Fruit fly (Drosophila melanogaster) whole organism, prepupa: ENCODE results near the gene euc.
A peak's percentile ranks its signal among the peaks of the same experiment; 100 is the strongest.

Experiments
- CG10631 ChIP-seq: fragments of 200-800 bp; sonication (Bioruptor generic); optimal IDR thresholded peaks from 2 replicates; lab custom pipeline; 2016; ENCODE audit warnings: missing biosample characterization, missing genetic modification characterization
- CG10669 ChIP-seq: fragments of 200-800 bp; sonication (Bioruptor generic); optimal IDR thresholded peaks from 3 replicates; lab custom pipeline; 2018; ENCODE audit warnings: missing biosample characterization, mild to moderate bottlenecking, missing genetic modification characterization, moderate library complexity
- CG11294 ChIP-seq: fragments of 200-800 bp; sonication (Bioruptor generic); IDR thresholded peaks from 2 replicates; pipeline ENCODE4 v1.3.6; 2022; ENCODE audit warnings: missing biosample characterization, missing genetic modification characterization
- CG11762 ChIP-seq: fragments of 200-800 bp; sonication (Bioruptor generic); optimal IDR thresholded peaks from 3 replicates; lab custom pipeline; 2016; ENCODE audit warnings: missing biosample characterization, missing genetic modification characterization; ENCODE audit not compliant: insufficient read depth
- CG11902 ChIP-seq: fragments of 200-800 bp; sonication (Bioruptor generic); optimal IDR thresholded peaks from 3 replicates; lab custom pipeline; 2016; ENCODE audit warnings: missing biosample characterization, missing genetic modification characterization
- CG15336 ChIP-seq: fragments of 200-800 bp; sonication (Bioruptor generic); IDR thresholded peaks from 2 replicates; pipeline ENCODE4 v1.3.6; 2022; ENCODE audit warnings: missing biosample characterization, missing genetic modification characterization
- CG1621 ChIP-seq: fragments of 200-800 bp; sonication (Bioruptor generic); optimal IDR thresholded peaks from 3 replicates; lab custom pipeline; 2018; ENCODE audit warnings: missing biosample characterization, mild to moderate bottlenecking, missing genetic modification characterization
- CG32006 ChIP-seq: fragments of 200-800 bp; sonication (Bioruptor generic); optimal IDR thresholded peaks from 3 replicates; lab custom pipeline; 2017; ENCODE audit warnings: missing biosample characterization, mild to moderate bottlenecking, missing genetic modification characterization
- CG3919 ChIP-seq: fragments of 200-800 bp; sonication (Bioruptor generic); optimal IDR thresholded peaks from 3 replicates; lab custom pipeline; 2016; ENCODE audit warnings: missing biosample characterization, missing genetic modification characterization
- CG6163 ChIP-seq: fragments of 200-800 bp; sonication (Bioruptor generic); IDR thresholded peaks from 3 replicates; pipeline ENCODE4 v1.3.6; 2022; ENCODE audit warnings: missing biosample characterization, missing genetic modification characterization
- CG6276 ChIP-seq: fragments of 200-800 bp; sonication (Bioruptor generic); optimal IDR thresholded peaks from 2 replicates; lab custom pipeline; 2017; ENCODE audit warnings: missing biosample characterization, mild to moderate bottlenecking, missing genetic modification characterization
- CG6808 ChIP-seq: fragments of 200-800 bp; sonication (Bioruptor generic); optimal IDR thresholded peaks from 3 replicates; lab custom pipeline; 2017; ENCODE audit warnings: missing biosample characterization, missing genetic modification characterization, mild to moderate bottlenecking, moderate library complexity, missing genetic modification reagents
- CG6854 ChIP-seq: fragments of 200-800 bp; sonication (Bioruptor generic); optimal IDR thresholded peaks from 2 replicates; lab custom pipeline; 2017; ENCODE audit warnings: missing biosample characterization, mild to moderate bottlenecking, missing genetic modification characterization
- CG8119 ChIP-seq: fragments of 200-800 bp; sonication (Bioruptor generic); IDR thresholded peaks from 3 replicates; pipeline ENCODE4 v1.3.6; 2022; ENCODE audit warnings: missing biosample characterization, missing genetic modification characterization
- CG8319 ChIP-seq: fragments of 200-800 bp; sonication (Bioruptor generic); optimal IDR thresholded peaks from 3 replicates; lab custom pipeline; 2016; ENCODE audit warnings: missing biosample characterization, missing genetic modification characterization
- CG8632 ChIP-seq: fragments of 200-800 bp; sonication (Bioruptor generic); optimal IDR thresholded peaks from 3 replicates; lab custom pipeline; 2016; ENCODE audit warnings: missing biosample characterization, missing genetic modification characterization
- Eip78C ChIP-seq: fragments of 200-800 bp; sonication (Bioruptor generic); peaks from one replicate; lab custom pipeline; 2016; ENCODE audit warnings: missing biosample characterization, missing genetic modification characterization
- Eip93F ChIP-seq: fragments of 200-800 bp; sonication (Bioruptor generic); optimal IDR thresholded peaks from 2 replicates; lab custom pipeline; 2016; ENCODE audit warnings: missing biosample characterization, mild to moderate bottlenecking, missing genetic modification characterization
- Ets21C ChIP-seq: fragments of 200-800 bp; sonication (Bioruptor generic); optimal IDR thresholded peaks from 3 replicates; lab custom pipeline; 2016; ENCODE audit warnings: missing biosample characterization, missing genetic modification characterization
- Ets96B ChIP-seq: fragments of 200-800 bp; optimal IDR thresholded peaks from 2 replicates; lab custom pipeline; 2019; ENCODE audit warnings: missing biosample characterization, mild to moderate bottlenecking, missing genetic modification characterization, moderate library complexity
- Gug ChIP-seq: fragments of 200-800 bp; sonication (Bioruptor generic); IDR thresholded peaks from 2 replicates; pipeline ENCODE4 v1.3.6; 2022; ENCODE audit warnings: missing biosample characterization, missing genetic modification characterization
- Hr4 ChIP-seq: fragments of 200-800 bp; sonication (Bioruptor generic); optimal IDR thresholded peaks from 3 replicates; lab custom pipeline; 2016; ENCODE audit warnings: missing biosample characterization, missing genetic modification characterization
- Lpt ChIP-seq: fragments of 200-800 bp; sonication (Bioruptor generic); optimal IDR thresholded peaks from 3 replicates; lab custom pipeline; 2016; ENCODE audit warnings: missing biosample characterization, missing genetic modification characterization
- Met ChIP-seq: fragments of 200-800 bp; sonication (Bioruptor generic); optimal IDR thresholded peaks from 3 replicates; lab custom pipeline; 2016; ENCODE audit warnings: missing biosample characterization, missing genetic modification characterization
- OdsH ChIP-seq: fragments of 200-800 bp; sonication (Bioruptor generic); optimal IDR thresholded peaks from 3 replicates; lab custom pipeline; 2016; ENCODE audit warnings: missing biosample characterization, missing genetic modification characterization
- achi ChIP-seq: fragments of 200-800 bp; sonication (Bioruptor generic); optimal IDR thresholded peaks from 3 replicates; lab custom pipeline; 2016; ENCODE audit warnings: missing biosample characterization, missing genetic modification characterization
- acj6 ChIP-seq: fragments of 200-800 bp; sonication (Bioruptor generic); optimal IDR thresholded peaks from 3 replicates; lab custom pipeline; 2016; ENCODE audit warnings: missing biosample characterization, missing genetic modification characterization
- dac ChIP-seq: fragments of 200-800 bp; sonication (Bioruptor generic); optimal IDR thresholded peaks from 2 replicates; lab custom pipeline; 2017; ENCODE audit warnings: missing biosample characterization, mild to moderate bottlenecking, missing genetic modification characterization
- eg ChIP-seq: fragments of 200-800 bp; sonication (Bioruptor generic); IDR thresholded peaks from 3 replicates; pipeline ENCODE4 v1.3.6; 2022; ENCODE audit warnings: missing biosample characterization, missing genetic modification characterization
- esn ChIP-seq: fragments of 200-800 bp; sonication (Bioruptor generic); optimal IDR thresholded peaks from 2 replicates; lab custom pipeline; 2016; ENCODE audit warnings: missing biosample characterization, mild to moderate bottlenecking, missing genetic modification characterization, moderate library complexity
- fd59A ChIP-seq: fragments of 200-800 bp; sonication (Bioruptor generic); optimal IDR thresholded peaks from 2 replicates; lab custom pipeline; 2017; ENCODE audit warnings: missing biosample characterization, mild to moderate bottlenecking, missing genetic modification characterization, missing genetic modification reagents
- fd85E ChIP-seq: fragments of 200-800 bp; sonication (Bioruptor generic); optimal IDR thresholded peaks from 3 replicates; lab custom pipeline; 2016; ENCODE audit warnings: missing biosample characterization, missing genetic modification characterization
- net ChIP-seq: fragments of 200-800 bp; sonication (Bioruptor generic); optimal IDR thresholded peaks from 3 replicates; lab custom pipeline; 2016; ENCODE audit warnings: missing biosample characterization, missing genetic modification characterization
- pdm3 ChIP-seq: fragments of 200-800 bp; sonication (Bioruptor generic); optimal IDR thresholded peaks from 3 replicates; lab custom pipeline; 2016; ENCODE audit warnings: missing biosample characterization, missing genetic modification characterization
- ss ChIP-seq, 2 experiments: fragments of 200-800 bp; sonication (Bioruptor generic); optimal IDR thresholded peaks; 2 replicates in 1 of 2; 3 replicates in 1 of 2; lab custom pipeline; 2017 to 2018; ENCODE audit warnings: mild to moderate bottlenecking in 2 of 2, missing biosample characterization in 2 of 2, missing genetic modification characterization in 2 of 2, moderate library complexity in 1 of 2
- svp ChIP-seq: fragments of 200-800 bp; sonication (Bioruptor generic); peaks from one replicate; lab custom pipeline; 2016; ENCODE audit warnings: missing biosample characterization, missing genetic modification characterization
- topi ChIP-seq: fragments of 200-800 bp; sonication (Bioruptor generic); optimal IDR thresholded peaks from 3 replicates; lab custom pipeline; 2016; ENCODE audit warnings: missing biosample characterization, missing genetic modification characterization
- vri ChIP-seq: fragments of 200-800 bp; sonication (Bioruptor generic); optimal IDR thresholded peaks from 3 replicates; lab custom pipeline; 2016; ENCODE audit warnings: missing biosample characterization, mild to moderate bottlenecking, missing genetic modification characterization

The euc gene

DNA sequence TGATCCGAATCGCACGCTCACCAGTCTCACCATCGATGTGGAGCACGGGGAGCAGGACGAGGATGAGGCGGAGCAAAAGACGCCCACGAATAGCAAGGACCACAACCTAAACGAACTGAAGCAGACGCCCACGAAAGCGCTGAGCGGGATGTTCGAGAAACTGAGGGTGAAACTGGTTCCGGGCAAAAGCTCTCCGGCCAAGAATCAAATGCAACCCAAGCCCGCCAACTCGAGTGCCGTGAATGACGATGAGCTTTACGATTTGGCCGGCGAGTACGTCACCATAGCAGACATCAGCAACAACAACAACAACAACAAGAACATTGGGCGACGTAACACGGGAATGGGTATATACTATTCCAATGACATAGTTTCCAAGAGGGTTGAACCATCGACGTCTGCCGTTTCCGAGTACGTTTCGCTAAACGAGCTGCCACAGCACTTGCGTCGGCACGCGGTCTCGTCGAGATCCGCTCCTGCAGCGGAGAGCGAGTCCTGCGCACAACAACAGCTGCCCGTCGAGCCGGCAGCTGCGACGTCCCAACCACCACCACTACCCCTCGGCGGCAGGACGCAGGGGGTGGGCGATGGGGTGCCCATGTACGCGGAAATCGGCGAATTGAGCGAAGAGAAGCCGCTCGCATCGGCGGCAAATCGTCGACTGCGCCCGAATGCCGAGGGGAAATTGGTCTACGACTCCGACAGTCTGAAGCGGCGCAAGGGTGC is 38.9 kb upstream of the euc start:
- TF ChIP-seq CG6276, result no peak
- peak in 1 of 2 experiments; percentile 11 for TF ChIP-seq ss (GFP tag; optimal IDR thresholded peaks at IDR 0.05; lab: Kevin White, UChicago)
- TF ChIP-seq Ets96B (tag; lab: Kevin White, UChicago), result no peak
- TF ChIP-seq Eip78C, result peak; percentile 39

DNA sequence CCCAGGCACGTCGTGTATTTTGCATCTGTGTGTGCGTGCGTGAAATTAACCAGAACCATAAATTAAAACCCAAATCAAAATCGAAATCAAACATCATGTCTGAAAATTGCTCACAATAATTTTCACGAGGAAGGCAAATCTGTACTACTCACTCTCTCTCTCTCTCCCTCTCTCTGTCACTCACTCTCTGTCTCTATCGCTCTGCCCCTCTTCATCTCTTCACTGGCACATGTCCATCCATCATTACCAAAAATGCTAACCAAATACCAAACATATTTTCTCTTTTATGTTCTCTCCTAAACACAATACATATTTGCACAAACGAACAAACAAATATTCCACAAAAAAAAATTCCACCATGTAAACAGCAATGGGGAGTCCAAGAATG is 36.8 kb upstream of the euc start:
- TF ChIP-seq Hr4 (GFP tag; lab: Kevin White, UChicago) (no peak), CG6854 (GFP tag; lab: Kevin White, UChicago) (no peak), topi (GFP tag; lab: Kevin White, UChicago) (no peak), CG32006 (GFP tag; lab: Kevin White, UChicago) (no peak), Eip78C (no peak), CG8319 (GFP tag; lab: Kevin White, UChicago) (no peak), dac (no peak), CG10631 (GFP tag; lab: Kevin White, UChicago) (no peak), Ets21C (GFP tag; lab: Kevin White, UChicago) (no peak), fd85E (GFP tag; lab: Kevin White, UChicago) (no peak), acj6 (GFP tag; lab: Kevin White, UChicago) (no peak), svp (GFP tag; lab: Kevin White, UChicago) (no peak), CG1621 (no peak), vri (no peak), CG15336 (GFP tag; lab: Robert Waterston, UW) (no peak), Ets96B (tag; lab: Kevin White, UChicago) (no peak), CG11762 (GFP tag; lab: Kevin White, UChicago) (no peak), ss (GFP tag; optimal IDR thresholded peaks at IDR 0.05; lab: Kevin White, UChicago) (no peak), fd59A (GFP tag; lab: Kevin White, UChicago) (no peak), CG11902 (GFP tag; lab: Kevin White, UChicago) (no peak)

DNA sequence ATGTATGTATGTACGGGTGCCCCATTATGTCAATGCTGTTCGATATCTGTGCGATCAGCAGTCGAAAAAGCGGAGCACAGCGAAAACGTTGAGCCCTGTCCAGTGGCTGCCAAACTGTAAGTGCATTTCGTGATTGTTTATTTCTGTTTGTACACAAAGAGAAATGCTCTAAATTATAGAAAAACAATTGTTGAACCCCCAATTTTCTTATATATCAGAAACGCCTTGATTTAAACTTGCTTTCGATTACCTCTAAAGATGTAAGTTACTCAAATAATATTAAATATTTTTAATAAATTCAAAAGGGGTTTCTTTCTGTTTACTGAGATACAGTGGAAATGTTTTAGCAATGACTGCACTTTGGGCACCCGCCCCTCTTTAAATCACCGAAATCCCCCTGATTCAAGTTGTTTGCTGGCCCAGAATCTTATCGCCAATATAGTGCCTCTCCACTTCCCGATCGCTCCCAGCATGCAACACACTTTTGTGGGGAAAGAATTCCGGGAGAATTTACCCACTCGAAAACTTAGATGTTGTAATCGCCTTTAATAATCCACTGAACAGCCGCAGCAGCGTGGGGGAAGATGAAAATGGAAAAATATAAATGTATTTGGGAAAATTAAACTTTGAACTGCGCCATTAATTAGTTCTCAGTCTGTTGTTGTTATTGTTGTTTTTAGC is 36.3 kb upstream of the euc start:
- TF ChIP-seq Eip93F (GFP tag; lab: Kevin White, UChicago) (no peak), CG6163 (peak; percentile 64), CG10669 (GFP tag; lab: Kevin White, UChicago) (no peak), Lpt (no peak), CG8632 (peak; percentile 1), CG3919 (GFP tag; lab: Kevin White, UChicago) (peak; percentile 31), Eip78C (peak; percentile 78), OdsH (peak; percentile 40), net (GFP tag; lab: Kevin White, UChicago) (peak; percentile 28), CG32006 (GFP tag; lab: Kevin White, UChicago) (peak; percentile 49), esn (GFP tag; lab: Kevin White, UChicago) (peak; percentile 38), pdm3 (GFP tag; lab: Kevin White, UChicago) (peak; percentile 7), CG8119 (GFP tag; lab: Robert Waterston, UW) (peak; percentile 35; the same call in 1 of the 3 replicates), topi (GFP tag; lab: Kevin White, UChicago) (peak; percentile 7), Ets96B (tag; lab: Kevin White, UChicago) (peak; percentile 11), Ets21C (GFP tag; lab: Kevin White, UChicago) (no peak), eg (GFP tag; lab: Robert Waterston, UW) (peak; percentile 70; the same call in 2 of the 3 replicates), Hr4 (GFP tag; lab: Kevin White, UChicago) (peak; percentile 23), Met (GFP tag; lab: Kevin White, UChicago) (peak; percentile 7), CG6808 (no peak), acj6 (GFP tag; lab: Kevin White, UChicago) (no peak), CG15336 (GFP tag; lab: Robert Waterston, UW) (peak; percentile 68; the same call in 1 of the 2 replicates), svp (GFP tag; lab: Kevin White, UChicago) (no peak), achi (GFP tag; lab: Kevin White, UChicago) (peak; percentile 33), Gug (GFP tag; lab: Robert Waterston, UW) (peak; percentile 67; the same call in 1 of the 2 replicates), CG11294 (GFP tag; lab: Robert Waterston, UW) (0 out of 2 replicates have a peak, but pooled peaks have one; percentile 18)
